Fruit fly (Drosophila melanogaster) whole organism, pupa: ENCODE results near the gene Trf4-1.
A peak's percentile ranks its signal among the peaks of the same experiment; 100 is the strongest.

Source experiments
- CG10348 ChIP-seq: fragments of 200-800 bp; sonication (Bioruptor generic); IDR thresholded peaks from 2 replicates; pipeline ENCODE4 v1.3.6; 2022; ENCODE audit warnings: missing biosample characterization, missing genetic modification characterization
- CG12605 ChIP-seq: fragments of 200-800 bp; sonication (Bioruptor generic); IDR thresholded peaks from 2 replicates; pipeline ENCODE4 v1.3.6; 2022; ENCODE audit warnings: missing biosample characterization, missing genetic modification characterization
- CG13204 ChIP-seq: fragments of 200-800 bp; sonication (Bioruptor generic); optimal IDR thresholded peaks from 2 replicates; lab custom pipeline; 2018; ENCODE audit warnings: missing biosample characterization, mild to moderate bottlenecking, missing genetic modification characterization, moderate library complexity
- CG14655 ChIP-seq: fragments of 200-800 bp; sonication (Bioruptor generic); optimal IDR thresholded peaks from 3 replicates; lab custom pipeline; 2017; ENCODE audit warnings: mild to moderate bottlenecking, missing biosample characterization, missing genetic modification reagents, missing genetic modification characterization
- CG15710 ChIP-seq: fragments of 200-800 bp; sonication (Bioruptor generic); optimal IDR thresholded peaks from 2 replicates; lab custom pipeline; 2018; ENCODE audit warnings: missing biosample characterization, mild to moderate bottlenecking, missing genetic modification characterization, moderate library complexity
- CG17806 ChIP-seq: fragments of 200-800 bp; sonication (Bioruptor generic); optimal IDR thresholded peaks from 2 replicates; lab custom pipeline; 2018; ENCODE audit warnings: missing biosample characterization, mild to moderate bottlenecking, missing genetic modification characterization, moderate library complexity
- CG32121 ChIP-seq: fragments of 200-800 bp; sonication (Bioruptor generic); IDR thresholded peaks from 2 replicates; pipeline ENCODE4 v1.3.6; 2022; ENCODE audit warnings: missing biosample characterization, missing genetic modification characterization
- CG34367 ChIP-seq: fragments of 200-800 bp; sonication (Bioruptor generic); optimal IDR thresholded peaks from 2 replicates; lab custom pipeline; 2018; ENCODE audit warnings: missing biosample characterization, mild to moderate bottlenecking, missing genetic modification characterization
- CG4496 ChIP-seq: fragments of 200-800 bp; sonication (Bioruptor generic); IDR thresholded peaks from 3 replicates; pipeline ENCODE4 v1.3.6; 2022; ENCODE audit warnings: missing biosample characterization, missing genetic modification characterization
- CG8159 ChIP-seq: fragments of 200-800 bp; sonication (Bioruptor generic); optimal IDR thresholded peaks from 3 replicates; lab custom pipeline; 2018; ENCODE audit warnings: missing biosample characterization, mild to moderate bottlenecking, missing genetic modification characterization, moderate library complexity
- CG8301 ChIP-seq: fragments of 200-800 bp; sonication (Bioruptor generic); optimal IDR thresholded peaks from 2 replicates; lab custom pipeline; 2018; ENCODE audit warnings: missing biosample characterization, mild to moderate bottlenecking, missing genetic modification characterization
- CG9948 ChIP-seq: fragments of 200-800 bp; sonication (Bioruptor generic); optimal IDR thresholded peaks from 2 replicates; lab custom pipeline; 2018; ENCODE audit warnings: missing biosample characterization, mild to moderate bottlenecking, missing genetic modification characterization, moderate library complexity
- D1 ChIP-seq: fragments of 200-800 bp; sonication (Bioruptor generic); optimal IDR thresholded peaks from 2 replicates; lab custom pipeline; 2018; ENCODE audit warnings: missing biosample characterization, mild to moderate bottlenecking, missing genetic modification characterization, moderate library complexity
- EcR ChIP-seq: fragments of 200-800 bp; sonication (Bioruptor generic); optimal IDR thresholded peaks from 3 replicates; lab custom pipeline; 2019; ENCODE audit warnings: missing biosample characterization, missing genetic modification characterization, mild to moderate bottlenecking, moderate library complexity, missing genetic modification reagents
- Ets98B ChIP-seq: fragments of 200-800 bp; sonication (Bioruptor generic); IDR thresholded peaks from 2 replicates; pipeline ENCODE4 v1.3.6; 2022; ENCODE audit warnings: missing biosample characterization, missing genetic modification characterization
- Pif1A ChIP-seq: fragments of 200-800 bp; sonication (Bioruptor generic); optimal IDR thresholded peaks from 3 replicates; lab custom pipeline; 2016; ENCODE audit warnings: missing biosample characterization, missing genetic modification characterization
- Pif1B ChIP-seq: fragments of 200-800 bp; sonication (Bioruptor generic); optimal IDR thresholded peaks from 3 replicates; lab custom pipeline; 2016; ENCODE audit warnings: missing biosample characterization, missing genetic modification characterization
- Snoo ChIP-seq: fragments of 200-800 bp; sonication (Bioruptor generic); optimal IDR thresholded peaks from 3 replicates; lab custom pipeline; 2017; ENCODE audit warnings: missing biosample characterization, mild to moderate bottlenecking, missing genetic modification characterization, inconsistent platforms
- fd96Ca ChIP-seq: fragments of 200-800 bp; sonication (Bioruptor generic); IDR thresholded peaks from 3 replicates; pipeline ENCODE4 v1.3.6; 2022; ENCODE audit warnings: missing biosample characterization, missing genetic modification characterization
- gl ChIP-seq: fragments of 200-800 bp; sonication (Bioruptor generic); optimal IDR thresholded peaks from 2 replicates; lab custom pipeline; 2018; ENCODE audit warnings: missing biosample characterization, mild to moderate bottlenecking, missing genetic modification characterization
- rn ChIP-seq: fragments of 200-800 bp; sonication (Bioruptor generic); IDR thresholded peaks from 2 replicates; pipeline ENCODE4 v1.3.6; 2022; ENCODE audit warnings: missing biosample characterization, missing genetic modification characterization

Gene Trf4-1

dm6 chrX:8533589-8534320 is 26.4 kb upstream of the Trf4-1 start:
- TF ChIP-seq Snoo (tag; lab: Kevin White, UChicago) (no peak), CG12605 (GFP tag; lab: Robert Waterston, UW) (peak; percentile 67), Ets98B (peak; percentile 90), CG32121 (GFP tag; lab: Robert Waterston, UW) (peak; percentile 92), rn (peak; percentile 72; the same call in 1 of the 2 replicates), Pif1B (GFP tag; lab: Kevin White, UChicago) (no peak), CG4496 (peak; percentile 91), CG17806 (peak; percentile 3), fd96Ca (GFP tag; lab: Robert Waterston, UW) (peak; percentile 17; the same call in 1 of the 3 replicates), Pif1A (GFP tag; lab: Kevin White, UChicago) (peak; percentile 1), CG10348 (GFP tag; lab: Robert Waterston, UW) (no peak), CG14655 (GFP tag; lab: Kevin White, UChicago) (peak; percentile 72), CG13204 (GFP tag; lab: Kevin White, UChicago) (no peak), CG34367 (tag; lab: Kevin White, UChicago) (no peak), CG8301 (tag; lab: Kevin White, UChicago) (peak; percentile 74), D1 (tag; lab: Kevin White, UChicago) (no peak), CG15710 (tag; lab: Kevin White, UChicago) (no peak)
- TF ChIP-seq, all 21 proteins: peak for 10

DNA sequence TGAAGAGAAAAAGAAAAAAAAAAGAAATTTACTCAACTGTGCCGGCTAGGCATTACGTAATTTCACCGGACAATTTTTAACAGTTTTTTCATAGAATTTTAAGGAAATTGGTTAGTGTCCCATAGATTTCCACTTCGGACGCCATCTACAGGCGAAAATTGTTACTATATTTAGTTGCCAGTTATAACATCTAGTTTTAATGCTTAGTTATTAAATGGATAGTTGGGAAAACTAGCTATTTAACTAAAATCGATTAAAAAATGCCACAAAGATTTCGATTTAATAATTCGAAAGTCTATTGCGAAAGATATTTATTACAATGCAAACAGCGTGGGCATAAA is 25.8 kb upstream of the Trf4-1 start:
- TF ChIP-seq Pif1B (GFP tag; lab: Kevin White, UChicago) (no peak), D1 (tag; lab: Kevin White, UChicago) (no peak), Ets98B (no peak), CG4496 (no peak)

dm6 chrX:8534734-8535133 is 25.4 kb upstream of the Trf4-1 start:
- TF ChIP-seq CG8301 (tag; lab: Kevin White, UChicago) (no peak), Ets98B (peak; percentile 42; the same call in 1 of the 2 replicates), CG32121 (GFP tag; lab: Robert Waterston, UW) (peak; percentile 61; the same call in 1 of the 2 replicates), CG12605 (GFP tag; lab: Robert Waterston, UW) (peak; percentile 9; the same call in 1 of the 2 replicates), Snoo (tag; lab: Kevin White, UChicago) (no peak), Pif1B (GFP tag; lab: Kevin White, UChicago) (no peak), CG9948 (tag; lab: Kevin White, UChicago) (no peak)

DNA sequence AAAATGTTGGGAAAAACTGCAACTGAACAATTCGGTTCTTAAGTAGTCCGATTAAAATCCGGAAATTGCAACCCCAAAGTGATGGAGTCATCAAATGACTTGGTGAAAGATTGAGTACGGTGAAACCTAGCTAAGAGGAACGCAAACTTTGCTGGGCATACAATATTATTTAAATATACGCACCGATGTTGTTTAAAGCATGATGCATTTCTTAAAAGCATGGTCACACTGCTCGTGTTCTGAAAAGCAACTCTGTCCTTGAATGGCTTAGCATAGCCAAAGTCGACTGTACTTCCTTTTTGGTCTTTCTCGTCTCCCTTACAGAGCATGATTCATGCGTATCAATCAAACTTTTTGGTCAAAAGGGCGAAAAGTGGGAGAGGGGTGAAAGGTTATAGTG is 23.5 kb upstream of the Trf4-1 start:
- no peak for TF ChIP-seq CG9948 (tag; lab: Kevin White, UChicago)
- no peak for TF ChIP-seq CG12605 (GFP tag; lab: Robert Waterston, UW)
- no peak for TF ChIP-seq CG15710 (tag; lab: Kevin White, UChicago)
- no peak for TF ChIP-seq CG32121 (GFP tag; lab: Robert Waterston, UW)
- no peak for TF ChIP-seq D1 (tag; lab: Kevin White, UChicago)
- no peak for TF ChIP-seq CG17806
- no peak for TF ChIP-seq CG8301 (tag; lab: Kevin White, UChicago)
- no peak for TF ChIP-seq CG14655 (GFP tag; lab: Kevin White, UChicago)
- no peak for TF ChIP-seq CG8159 (tag; lab: Kevin White, UChicago)
- TF ChIP-seq Pif1B (GFP tag; lab: Kevin White, UChicago) = no peak
- TF ChIP-seq CG10348 (GFP tag; lab: Robert Waterston, UW) = no peak
- TF ChIP-seq Ets98B = no peak
- no peak for TF ChIP-seq CG4496

dm6 chrX:8538182-8538581 is 21.9 kb upstream of the Trf4-1 start:
- no peak for TF ChIP-seq EcR (GFP tag; lab: Kevin White, UChicago)
- no peak for TF ChIP-seq Ets98B
- TF ChIP-seq Snoo (tag; lab: Kevin White, UChicago) = peak; percentile 7
- TF ChIP-seq CG34367 (tag; lab: Kevin White, UChicago) = no peak
- TF ChIP-seq Pif1A (GFP tag; lab: Kevin White, UChicago) = no peak
- TF ChIP-seq CG17806 = no peak
- TF ChIP-seq CG14655 (GFP tag; lab: Kevin White, UChicago) = peak; percentile 4
- TF ChIP-seq gl (tag; lab: Kevin White, UChicago) = no peak
- no peak for TF ChIP-seq CG15710 (tag; lab: Kevin White, UChicago)
- TF ChIP-seq CG9948 (tag; lab: Kevin White, UChicago) = no peak
- peak; percentile 12 for TF ChIP-seq CG8301 (tag; lab: Kevin White, UChicago)
- TF ChIP-seq CG4496 = peak; percentile 50; the same call in 1 of the 3 replicates
- peak; percentile 24; the same call in 1 of the 2 replicates for TF ChIP-seq CG32121 (GFP tag; lab: Robert Waterston, UW)
- no peak for TF ChIP-seq D1 (tag; lab: Kevin White, UChicago)
- TF ChIP-seq CG13204 (GFP tag; lab: Kevin White, UChicago) = no peak
- no peak for TF ChIP-seq rn
- TF ChIP-seq CG10348 (GFP tag; lab: Robert Waterston, UW) = no peak
- no peak for TF ChIP-seq CG12605 (GFP tag; lab: Robert Waterston, UW)
- TF ChIP-seq Pif1B (GFP tag; lab: Kevin White, UChicago) = no peak
- no peak for TF ChIP-seq fd96Ca (GFP tag; lab: Robert Waterston, UW)
- peak; percentile 26 for TF ChIP-seq CG8159 (tag; lab: Kevin White, UChicago)

DNA sequence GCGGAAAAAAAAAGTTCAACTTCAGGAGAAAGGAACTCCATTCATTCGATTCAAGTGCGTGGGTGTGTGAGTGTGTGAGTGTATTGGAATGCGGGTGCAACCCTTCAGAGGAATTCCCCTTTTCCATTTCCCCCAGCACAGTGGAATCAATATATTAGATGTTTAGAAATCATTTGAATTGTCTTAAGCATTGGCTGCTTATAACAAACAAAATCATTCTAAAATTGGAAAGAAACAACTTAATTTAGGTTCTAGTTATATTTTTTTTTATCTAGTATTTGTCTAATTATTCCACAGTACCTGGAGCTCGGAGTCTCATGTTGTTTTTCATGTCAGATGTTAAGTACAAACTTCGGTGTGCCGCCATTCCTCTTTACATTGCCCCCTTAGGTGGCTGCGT is 21.1 kb upstream of the Trf4-1 start:
- TF ChIP-seq CG14655 (GFP tag; lab: Kevin White, UChicago) (peak; percentile 40), Ets98B (peak; percentile 60), CG9948 (tag; lab: Kevin White, UChicago) (peak; percentile 40), Pif1B (GFP tag; lab: Kevin White, UChicago) (no peak), CG8159 (tag; lab: Kevin White, UChicago) (peak; percentile 51), CG8301 (tag; lab: Kevin White, UChicago) (peak; percentile 21), CG34367 (tag; lab: Kevin White, UChicago) (peak; percentile 11), CG13204 (GFP tag; lab: Kevin White, UChicago) (no peak), CG15710 (tag; lab: Kevin White, UChicago) (peak; percentile 51), CG17806 (peak; percentile 31), CG4496 (peak; percentile 50; the same call in 1 of the 3 replicates), D1 (tag; lab: Kevin White, UChicago) (no peak), CG32121 (GFP tag; lab: Robert Waterston, UW) (peak; percentile 57)
